Fruit fly (Drosophila melanogaster): ENCODE results near the gene CG10096.
A peak's percentile ranks its signal among the peaks of the same experiment; 100 is the strongest.

CG10096 gene

dm6 chr3R:12406235-12407196 is 10.7 kb upstream of the CG10096 start, which contains the start of gene CG5167 (continued):
- TF ChIP-seq yki (optimal IDR thresholded peaks at IDR 0.05) (no peak), E2f1 (GFP tag; IDR thresholded peaks at IDR 0.05) (no peak), MTF-1 (GFP tag; optimal IDR thresholded peaks at IDR 0.05; ENCODE audit: borderline replicate concordance) (no peak), CG31365 (tag; optimal IDR thresholded peaks at IDR 0.05) (no peak), CG9215 (GFP tag; IDR thresholded peaks at IDR 0.05) (no peak), Hr78 (GFP tag; optimal IDR thresholded peaks at IDR 0.05) (no peak), Nf-YB (GFP tag; optimal IDR thresholded peaks at IDR 0.05) (no peak), CG30403 (GFP tag; optimal IDR thresholded peaks at IDR 0.05) (peak; percentile 34), HmgZ (tag; optimal IDR thresholded peaks at IDR 0.05) (no peak), corto (GFP tag; optimal IDR thresholded peaks at IDR 0.05) (peak; percentile 35), CG3163 (GFP tag; optimal IDR thresholded peaks at IDR 0.05) (no peak), rib (GFP tag; IDR thresholded peaks at IDR 0.05) (no peak), Dref (GFP tag; IDR thresholded peaks at IDR 0.05) (peak; percentile 49), CG2120 (GFP tag; optimal IDR thresholded peaks at IDR 0.05) (peak; percentile 44), scrt (GFP tag; optimal IDR thresholded peaks at IDR 0.05) (peak; percentile 27), CG1832 (GFP tag; optimal IDR thresholded peaks at IDR 0.05) (no peak), mirr (GFP tag; optimal IDR thresholded peaks at IDR 0.05) (peak; percentile 54), CG7357 (GFP tag; IDR thresholded peaks at IDR 0.05) (no peak), CG12236 (GFP tag; optimal IDR thresholded peaks at IDR 0.05) (no peak), CG6854 (GFP tag; optimal IDR thresholded peaks at IDR 0.05) (no peak), Chrac-16 (GFP tag; optimal IDR thresholded peaks at IDR 0.05) (peak; percentile 35), CG11247 (GFP tag; IDR thresholded peaks at IDR 0.05) (no peak), mld (GFP tag; IDR thresholded peaks at IDR 0.05; ENCODE audit: partially characterized antibody) (no peak), Vsx1 (GFP tag; optimal IDR thresholded peaks at IDR 0.05) (peak; percentile 9), Usf (GFP tag; optimal IDR thresholded peaks at IDR 0.05) (no peak), prd (optimal IDR thresholded peaks at IDR 0.05) (no peak), prd (GFP tag; IDR thresholded peaks at IDR 0.05) (no peak), vvl (GFP tag; IDR thresholded peaks at IDR 0.05) (peak; percentile 49; the same call in 1 of the 2 replicates), sob (GFP tag; IDR thresholded peaks at IDR 0.05) (no peak), run (tag; optimal IDR thresholded peaks at IDR 0.05) (no peak), zen (tag; optimal IDR thresholded peaks at IDR 0.05) (peak; percentile 57), CG8089 (GFP tag; optimal IDR thresholded peaks at IDR 0.05) (no peak), CG7372 (GFP tag; IDR thresholded peaks at IDR 0.05) (no peak), CG4730 (GFP tag; IDR thresholded peaks at IDR 0.05) (peak; percentile 8; the same call in 1 of the 2 replicates), gsb-n (tag; optimal IDR thresholded peaks at IDR 0.05) (peak; percentile 7), CG11696 (GFP tag; IDR thresholded peaks at IDR 0.05) (no peak), MBD-R2 (GFP tag; IDR thresholded peaks at IDR 0.05) (peak; percentile 21; the same call in 1 of the 2 replicates), cato (GFP tag; optimal IDR thresholded peaks at IDR 0.05; ENCODE audit: borderline replicate concordance) (no peak), CG14965 (GFP tag; optimal IDR thresholded peaks at IDR 0.05; ENCODE audit: borderline replicate concordance) (no peak), vfl (GFP tag; optimal IDR thresholded peaks at IDR 0.05) (no peak), CG12299 (tag; optimal IDR thresholded peaks at IDR 0.05) (no peak), CG6175 (GFP tag; IDR thresholded peaks at IDR 0.05) (no peak), pfk (GFP tag; optimal IDR thresholded peaks at IDR 0.05) (no peak), slbo (GFP tag; IDR thresholded peaks at IDR 0.05) (no peak; the same call in 1 of the 2 replicates), CrebB (tag; optimal IDR thresholded peaks at IDR 0.05) (peak; percentile 31), CG9609 (GFP tag; optimal IDR thresholded peaks at IDR 0.05) (no peak), Bteb2 (GFP tag; optimal IDR thresholded peaks at IDR 0.05) (no peak), CG9817 (tag; optimal IDR thresholded peaks at IDR 0.05) (no peak), Atf-2 (GFP tag; optimal IDR thresholded peaks at IDR 0.05) (no peak), CG17612 (GFP tag; IDR thresholded peaks at IDR 0.05) (no peak)
